Fruit fly (Drosophila melanogaster): ENCODE data around the gene Dyro.

DNA sequence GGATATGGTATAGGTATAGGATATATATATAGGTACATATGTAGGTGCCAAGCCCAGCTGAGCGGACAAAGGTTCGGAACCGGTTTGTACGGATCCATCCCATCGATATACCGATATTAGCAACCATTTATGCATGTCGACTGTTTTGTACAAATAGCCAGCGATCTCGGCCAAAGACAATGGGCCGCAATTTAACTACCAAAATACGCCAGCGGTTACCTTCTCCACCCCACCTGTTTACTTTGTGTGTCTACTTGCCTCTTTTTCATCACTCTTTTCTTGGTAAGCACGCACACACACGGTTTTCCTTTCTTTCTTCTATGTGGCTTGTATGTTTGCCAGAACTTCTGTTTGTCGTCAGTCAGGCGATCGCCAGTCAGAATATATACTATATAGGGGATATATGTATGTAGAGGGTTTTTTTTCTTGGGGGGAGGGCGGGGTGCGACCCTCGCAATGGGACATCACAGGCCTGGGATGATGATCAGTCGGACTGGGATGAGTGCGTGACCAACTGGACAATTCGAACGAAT, 46.9 kb upstream of the Dyro start:
- TF ChIP-seq CTCF (optimal IDR thresholded peaks at IDR 0.05), result no peak
- TF ChIP-seq CG8478 (optimal IDR thresholded peaks at IDR 0.05), result no peak

All from S2 (cell line).